Fruit fly (Drosophila melanogaster): ENCODE measurements around the gene CG13405.

- TF ChIP-seq psq (optimal IDR thresholded peaks at IDR 0.05) (no peak), pan (optimal IDR thresholded peaks at IDR 0.05) (no peak), usp (GFP tag; optimal IDR thresholded peaks at IDR 0.05) (no peak), Dll (optimal IDR thresholded peaks at IDR 0.05) (no peak)
Observed at dm6 chr3L:29658-30262, 45.4 kb downstream of the CG13405 start.
